Fruit fly (Drosophila melanogaster) whole organism, embryonic: ENCODE measurements around the gene Arv1.

Source experiments
- ATbp ChIP-seq: fragments of 200-800 bp; sonication (Bioruptor generic); optimal IDR thresholded peaks from 2 replicates; lab custom pipeline; 2017; ENCODE audit warnings: missing biosample characterization, mild to moderate bottlenecking, missing genetic modification characterization, missing genetic modification reagents
- Abd-B ChIP-seq: fragments of 200-800 bp; sonication (Bioruptor generic); optimal IDR thresholded peaks from 2 replicates; lab custom pipeline; 2018; ENCODE audit warnings: missing biosample characterization, mild to moderate bottlenecking, missing genetic modification characterization, moderate library complexity
- Asciz ChIP-seq: fragments of 200-800 bp; sonication (Bioruptor generic); optimal IDR thresholded peaks from 2 replicates; lab custom pipeline; 2017; ENCODE audit warnings: missing biosample characterization, mild to moderate bottlenecking, missing genetic modification characterization, missing genetic modification reagents
- CG10654 ChIP-seq: fragments of 200-800 bp; sonication (Bioruptor generic); optimal IDR thresholded peaks from 2 replicates; lab custom pipeline; 2016; ENCODE audit warnings: missing biosample characterization, missing genetic modification characterization
- CG10959 ChIP-seq: fragments of 200-800 bp; sonication (Bioruptor generic); IDR thresholded peaks from 2 replicates; pipeline ENCODE4 v1.3.6; 2022; ENCODE audit warnings: missing biosample characterization, missing genetic modification characterization
- CG11456 ChIP-seq: fragments of 200-800 bp; sonication (Bioruptor generic); IDR thresholded peaks from 3 replicates; pipeline ENCODE4 v1.3.6; 2022; ENCODE audit warnings: missing biosample characterization, missing genetic modification characterization
- CG13424 ChIP-seq: fragments of 200-800 bp; sonication (Bioruptor generic); optimal IDR thresholded peaks from 2 replicates; lab custom pipeline; 2019; ENCODE audit warnings: missing biosample characterization, mild to moderate bottlenecking, missing genetic modification characterization, moderate library complexity
- CG14710 ChIP-seq: fragments of 200-800 bp; sonication (Bioruptor generic); optimal IDR thresholded peaks from 3 replicates; lab custom pipeline; 2019; ENCODE audit warnings: missing biosample characterization, mild to moderate bottlenecking, missing genetic modification characterization, moderate library complexity
- CG17912 ChIP-seq: fragments of 200-800 bp; sonication (Bioruptor generic); optimal IDR thresholded peaks from 2 replicates; lab custom pipeline; 2018; ENCODE audit warnings: missing biosample characterization, mild to moderate bottlenecking, missing genetic modification characterization
- CG18476 ChIP-seq: fragments of 200-800 bp; sonication (Bioruptor generic); optimal IDR thresholded peaks from 2 replicates; lab custom pipeline; 2016; ENCODE audit warnings: missing biosample characterization, mild to moderate bottlenecking, missing genetic modification characterization
- CG3065 ChIP-seq: fragments of 200-800 bp; sonication (Bioruptor generic); optimal IDR thresholded peaks from 2 replicates; lab custom pipeline; 2016; ENCODE audit warnings: missing biosample characterization, missing genetic modification characterization
- CG31365 ChIP-seq: fragments of 200-800 bp; sonication (Bioruptor generic); optimal IDR thresholded peaks from 2 replicates; lab custom pipeline; 2018; ENCODE audit warnings: missing biosample characterization, mild to moderate bottlenecking, missing genetic modification characterization
- CG31388 ChIP-seq: fragments of 200-800 bp; sonication (Bioruptor generic); optimal IDR thresholded peaks from 2 replicates; lab custom pipeline; 2016; ENCODE audit warnings: missing biosample characterization, missing genetic modification characterization
- CG4424 ChIP-seq: fragments of 200-800 bp; sonication (Bioruptor generic); optimal IDR thresholded peaks from 3 replicates; lab custom pipeline; 2016; ENCODE audit warnings: missing biosample characterization, missing genetic modification characterization
- CG5953 ChIP-seq: fragments of 200-800 bp; sonication (Bioruptor generic); IDR thresholded peaks from 2 replicates; pipeline ENCODE4 v1.3.6; 2022; ENCODE audit warnings: missing biosample characterization, missing genetic modification characterization
- CG6272 ChIP-seq: fragments of 200-800 bp; sonication (Bioruptor generic); IDR thresholded peaks from 2 replicates; pipeline ENCODE4 v1.3.6; 2022; ENCODE audit warnings: missing biosample characterization, missing genetic modification characterization
- CG7745 ChIP-seq: fragments of 200-800 bp; sonication (Bioruptor generic); optimal IDR thresholded peaks from 2 replicates; lab custom pipeline; 2018; ENCODE audit warnings: missing biosample characterization, mild to moderate bottlenecking, missing genetic modification characterization, moderate library complexity
- CG9609 ChIP-seq: fragments of 200-800 bp; sonication (Bioruptor generic); optimal IDR thresholded peaks from 3 replicates; lab custom pipeline; 2016; ENCODE audit warnings: missing biosample characterization, missing genetic modification characterization
- CoRest ChIP-seq: fragments of 200-800 bp; sonication (Bioruptor generic); optimal IDR thresholded peaks from 3 replicates; lab custom pipeline; 2018; ENCODE audit warnings: missing biosample characterization, mild to moderate bottlenecking, missing genetic modification characterization, moderate library complexity
- D19B ChIP-seq: fragments of 200-800 bp; sonication (Bioruptor generic); optimal IDR thresholded peaks from 2 replicates; lab custom pipeline; 2017; ENCODE audit warnings: missing biosample characterization, mild to moderate bottlenecking, missing genetic modification characterization
- HHEX ChIP-seq: fragments of 200-800 bp; sonication (Bioruptor generic); optimal IDR thresholded peaks from 3 replicates; lab custom pipeline; 2017; ENCODE audit warnings: missing biosample characterization, mild to moderate bottlenecking, missing genetic modification characterization, missing genetic modification reagents
- HLH54F ChIP-seq: fragments of 200-800 bp; sonication (Bioruptor generic); optimal IDR thresholded peaks from 3 replicates; lab custom pipeline; 2016; ENCODE audit warnings: missing biosample characterization, missing genetic modification characterization
- HLHmδ ChIP-seq: fragments of 200-800 bp; sonication (Bioruptor generic); optimal IDR thresholded peaks from 2 replicates; lab custom pipeline; 2018; ENCODE audit warnings: missing biosample characterization, mild to moderate bottlenecking, missing genetic modification characterization, moderate library complexity
- Max ChIP-seq: fragments of 200-800 bp; sonication (Bioruptor generic); optimal IDR thresholded peaks from 2 replicates; lab custom pipeline; 2016; ENCODE audit warnings: missing biosample characterization, mild to moderate bottlenecking, missing genetic modification characterization
- NK7.1 ChIP-seq: fragments of 200-800 bp; sonication (Bioruptor generic); optimal IDR thresholded peaks from 3 replicates; lab custom pipeline; 2016; ENCODE audit warnings: missing biosample characterization, missing genetic modification characterization
- Neu2 ChIP-seq: fragments of 200-800 bp; sonication (Bioruptor generic); optimal IDR thresholded peaks from 3 replicates; lab custom pipeline; 2016; ENCODE audit warnings: missing biosample characterization, missing genetic modification characterization, borderline replicate concordance
- Nf-YA ChIP-seq: fragments of 200-800 bp; sonication (Bioruptor generic); IDR thresholded peaks from 2 replicates; pipeline ENCODE4 v1.3.6; 2022; ENCODE audit warnings: missing biosample characterization, missing genetic modification characterization
- Sin3A ChIP-seq: fragments of >200 bp; optimal IDR thresholded peaks from 2 replicates; lab custom pipeline; 2018
- Six4 ChIP-seq: fragments of 200-800 bp; sonication (Bioruptor generic); optimal IDR thresholded peaks from 2 replicates; lab custom pipeline; 2016; ENCODE audit warnings: missing biosample characterization, missing genetic modification characterization
- Sox102F ChIP-seq: fragments of 200-800 bp; sonication (Bioruptor generic); optimal IDR thresholded peaks from 2 replicates; lab custom pipeline; 2018; ENCODE audit warnings: missing biosample characterization, mild to moderate bottlenecking, missing genetic modification characterization, moderate library complexity
- Ssrp ChIP-seq: fragments of 200-800 bp; sonication (Bioruptor generic); optimal IDR thresholded peaks from 2 replicates; lab custom pipeline; 2018; ENCODE audit warnings: missing biosample characterization, mild to moderate bottlenecking, missing genetic modification characterization, moderate library complexity
- Tbp ChIP-seq: fragments of >200 bp; optimal IDR thresholded peaks from 2 replicates; lab custom pipeline; 2018; ENCODE audit warnings: missing biosample characterization, missing genetic modification characterization
- ash1 ChIP-seq: fragments of 200-800 bp; sonication (Bioruptor generic); optimal IDR thresholded peaks from 2 replicates; lab custom pipeline; 2018; ENCODE audit warnings: missing biosample characterization, mild to moderate bottlenecking, missing genetic modification characterization
- ato ChIP-seq: fragments of 200-800 bp; sonication (Bioruptor generic); IDR thresholded peaks from 2 replicates; pipeline ENCODE4 v1.3.6; 2022; ENCODE audit warnings: missing biosample characterization, missing genetic modification characterization; ENCODE audit not compliant: partially characterized antibody
- br ChIP-seq: fragments of >200 bp; optimal IDR thresholded peaks from 2 replicates; lab custom pipeline; 2017
- dimm ChIP-seq: fragments of 200-800 bp; sonication (Bioruptor generic); IDR thresholded peaks from 2 replicates; pipeline ENCODE4 v1.3.6; 2022; ENCODE audit warnings: missing biosample characterization, missing genetic modification characterization
- dysf ChIP-seq: fragments of 200-800 bp; sonication (Bioruptor generic); IDR thresholded peaks from 3 replicates; pipeline ENCODE4 v1.3.6; 2022; ENCODE audit warnings: missing biosample characterization, missing genetic modification characterization
- ewg ChIP-seq: fragments of 200-800 bp; sonication (Bioruptor generic); optimal IDR thresholded peaks from 3 replicates; lab custom pipeline; 2017; ENCODE audit warnings: mild to moderate bottlenecking, missing biosample characterization, missing genetic modification reagents, missing genetic modification characterization
- fd96Cb ChIP-seq: fragments of 200-800 bp; sonication (Bioruptor generic); optimal IDR thresholded peaks from 2 replicates; lab custom pipeline; 2018; ENCODE audit warnings: missing biosample characterization, mild to moderate bottlenecking, missing genetic modification characterization, moderate library complexity
- hbn ChIP-seq: fragments of 200-800 bp; sonication (Bioruptor generic); IDR thresholded peaks from 2 replicates; pipeline ENCODE4 v1.3.6; 2022; ENCODE audit warnings: missing biosample characterization, missing genetic modification characterization; ENCODE audit not compliant: partially characterized antibody
- her ChIP-seq: fragments of 200-800 bp; sonication (Bioruptor generic); optimal IDR thresholded peaks from 2 replicates; lab custom pipeline; 2016; ENCODE audit warnings: missing biosample characterization, missing genetic modification characterization
- jigr1 ChIP-seq: fragments of 200-800 bp; sonication (Bioruptor generic); IDR thresholded peaks from 3 replicates; pipeline ENCODE4 v1.3.6; 2022; ENCODE audit warnings: missing biosample characterization, missing genetic modification characterization
- ken ChIP-seq: fragments of 200-800 bp; sonication (Bioruptor generic); IDR thresholded peaks from 3 replicates; pipeline ENCODE4 v1.3.6; 2022; ENCODE audit warnings: missing biosample characterization, missing genetic modification characterization
- kni ChIP-seq: fragments of 200-800 bp; sonication (Bioruptor generic); optimal IDR thresholded peaks from 3 replicates; lab custom pipeline; 2017; ENCODE audit warnings: mild to moderate bottlenecking, missing biosample characterization, missing genetic modification reagents, missing genetic modification characterization
- knrl ChIP-seq: fragments of 200-800 bp; sonication (Bioruptor generic); IDR thresholded peaks from 3 replicates; pipeline ENCODE4 v1.3.6; 2022; ENCODE audit warnings: missing biosample characterization, missing genetic modification characterization; ENCODE audit not compliant: partially characterized antibody
- lilli ChIP-seq: fragments of 200-800 bp; sonication (Bioruptor generic); optimal IDR thresholded peaks from 3 replicates; lab custom pipeline; 2016; ENCODE audit warnings: missing biosample characterization, missing genetic modification characterization
- nau ChIP-seq: fragments of 200-800 bp; sonication (Bioruptor generic); optimal IDR thresholded peaks from 3 replicates; lab custom pipeline; 2017; ENCODE audit warnings: missing biosample characterization, mild to moderate bottlenecking, missing genetic modification characterization, missing genetic modification reagents
- trh ChIP-seq: fragments of 200-800 bp; sonication (Bioruptor generic); optimal IDR thresholded peaks from 2 replicates; lab custom pipeline; 2016; ENCODE audit warnings: missing biosample characterization, missing genetic modification characterization
- twi ChIP-seq: fragments of 200-800 bp; optimal IDR thresholded peaks from 2 replicates; lab custom pipeline; 2019; ENCODE audit warnings: missing biosample characterization, mild to moderate bottlenecking, missing genetic modification characterization, moderate library complexity

The Arv1 gene

dm6 chr3L:21515823-21516715, 13.1 kb downstream of the Arv1 start, which contains the start of the genes SAK and Cdk12 (continued):
- TF ChIP-seq kni: no peak
- TF ChIP-seq nau (GFP tag; lab: Kevin White, UChicago): no peak
- TF ChIP-seq ewg (GFP tag; lab: Kevin White, UChicago): peak; percentile 61
- peak; percentile 91 for TF ChIP-seq Abd-B (GFP tag; lab: Kevin White, UChicago)
- TF ChIP-seq Neu2: no peak
- peak; percentile 21; the same call in 1 of the 2 replicates for TF ChIP-seq dimm (GFP tag; lab: Robert Waterston, UW)
- TF ChIP-seq CG31365 (tag; lab: Kevin White, UChicago): peak; percentile 22
- peak; percentile 74 for TF ChIP-seq HLH54F (GFP tag; lab: Kevin White, UChicago)
- peak; percentile 64 for TF ChIP-seq knrl (GFP tag; lab: Robert Waterston, UW)
- TF ChIP-seq CoRest: peak; percentile 91
- peak; percentile 85 for TF ChIP-seq CG4424 (GFP tag; lab: Kevin White, UChicago)
- TF ChIP-seq HLHmδ: no peak
- peak; percentile 80 for TF ChIP-seq Six4 (GFP tag; lab: Kevin White, UChicago)
- TF ChIP-seq CG31388 (GFP tag; lab: Kevin White, UChicago): peak; percentile 76
- peak; percentile 82 for TF ChIP-seq Max (GFP tag; lab: Kevin White, UChicago)
- no peak for TF ChIP-seq Nf-YA (GFP tag; lab: Robert Waterston, UW)
- TF ChIP-seq Ssrp: peak; percentile 86
- TF ChIP-seq Sox102F: peak; percentile 79
- peak; percentile 81 for TF ChIP-seq CG6272 (GFP tag; lab: Robert Waterston, UW)
- peak; percentile 67; the same call in 2 of the 3 replicates for TF ChIP-seq jigr1
- no peak for TF ChIP-seq Tbp (GFP tag; lab: Kevin White, UChicago)
- TF ChIP-seq hbn (GFP tag; lab: Robert Waterston, UW): no peak
- peak; percentile 86 for TF ChIP-seq dysf (GFP tag; lab: Robert Waterston, UW)
- no peak; the same call in 1 of the 2 replicates for TF ChIP-seq CG10959 (GFP tag; lab: Robert Waterston, UW)
- peak; percentile 76 for TF ChIP-seq fd96Cb (tag; lab: Kevin White, UChicago)
- TF ChIP-seq ATbp (GFP tag; lab: Kevin White, UChicago): peak; percentile 40
- TF ChIP-seq CG5953: peak; percentile 38; the same call in 1 of the 2 replicates
- TF ChIP-seq CG10654 (GFP tag; lab: Kevin White, UChicago): peak; percentile 64
- peak; percentile 90 for TF ChIP-seq CG13424
- peak; percentile 50 for TF ChIP-seq CG9609 (GFP tag; lab: Kevin White, UChicago)
- TF ChIP-seq NK7.1 (GFP tag; lab: Kevin White, UChicago): peak; percentile 13
- no peak for TF ChIP-seq ash1 (GFP tag; lab: Kevin White, UChicago)
- peak; percentile 36 for TF ChIP-seq CG7745 (tag; lab: Kevin White, UChicago)
- TF ChIP-seq her (GFP tag; lab: Kevin White, UChicago): no peak
- no peak for TF ChIP-seq ato (GFP tag; lab: Robert Waterston, UW)
- TF ChIP-seq CG17912: peak; percentile 44
- peak; percentile 72 for TF ChIP-seq ken (GFP tag; lab: Robert Waterston, UW)
- peak; percentile 82 for TF ChIP-seq lilli (GFP tag; lab: Kevin White, UChicago)
- no peak for TF ChIP-seq Sin3A (lab: Kevin White, UChicago)
- TF ChIP-seq HHEX (GFP tag; lab: Kevin White, UChicago): peak; percentile 85
- peak; percentile 79 for TF ChIP-seq CG18476 (GFP tag; lab: Kevin White, UChicago)
- peak; percentile 58 for TF ChIP-seq CG3065 (GFP tag; lab: Kevin White, UChicago)
- TF ChIP-seq br (lab: Kevin White, UChicago): no peak
- TF ChIP-seq CG11456 (GFP tag; lab: Robert Waterston, UW): peak; percentile 88
- peak; percentile 55 for TF ChIP-seq trh (GFP tag; lab: Kevin White, UChicago)
- TF ChIP-seq CG14710: peak; percentile 94
- TF ChIP-seq D19B (GFP tag; lab: Kevin White, UChicago): peak; percentile 74
- peak; percentile 71 for TF ChIP-seq twi
- TF ChIP-seq Asciz (GFP tag; lab: Kevin White, UChicago): peak; percentile 70
